Fruit fly (Drosophila melanogaster) whole organism, pupa: ENCODE data around the gene CG32572.

Experiments
- CG14655 ChIP-seq: fragments of 200-800 bp; sonication (Bioruptor generic); optimal IDR thresholded peaks from 3 replicates; lab custom pipeline; 2017; ENCODE audit warnings: mild to moderate bottlenecking, missing biosample characterization, missing genetic modification reagents, missing genetic modification characterization
- CG15710 ChIP-seq: fragments of 200-800 bp; sonication (Bioruptor generic); optimal IDR thresholded peaks from 2 replicates; lab custom pipeline; 2018; ENCODE audit warnings: missing biosample characterization, mild to moderate bottlenecking, missing genetic modification characterization, moderate library complexity
- CG17806 ChIP-seq: fragments of 200-800 bp; sonication (Bioruptor generic); optimal IDR thresholded peaks from 2 replicates; lab custom pipeline; 2018; ENCODE audit warnings: missing biosample characterization, mild to moderate bottlenecking, missing genetic modification characterization, moderate library complexity
- CG32121 ChIP-seq: fragments of 200-800 bp; sonication (Bioruptor generic); IDR thresholded peaks from 2 replicates; pipeline ENCODE4 v1.3.6; 2022; ENCODE audit warnings: missing biosample characterization, missing genetic modification characterization
- CG34367 ChIP-seq: fragments of 200-800 bp; sonication (Bioruptor generic); optimal IDR thresholded peaks from 2 replicates; lab custom pipeline; 2018; ENCODE audit warnings: missing biosample characterization, mild to moderate bottlenecking, missing genetic modification characterization
- CG4496 ChIP-seq: fragments of 200-800 bp; sonication (Bioruptor generic); IDR thresholded peaks from 3 replicates; pipeline ENCODE4 v1.3.6; 2022; ENCODE audit warnings: missing biosample characterization, missing genetic modification characterization
- CG8159 ChIP-seq: fragments of 200-800 bp; sonication (Bioruptor generic); optimal IDR thresholded peaks from 3 replicates; lab custom pipeline; 2018; ENCODE audit warnings: missing biosample characterization, mild to moderate bottlenecking, missing genetic modification characterization, moderate library complexity
- CG9948 ChIP-seq: fragments of 200-800 bp; sonication (Bioruptor generic); optimal IDR thresholded peaks from 2 replicates; lab custom pipeline; 2018; ENCODE audit warnings: missing biosample characterization, mild to moderate bottlenecking, missing genetic modification characterization, moderate library complexity
- D1 ChIP-seq: fragments of 200-800 bp; sonication (Bioruptor generic); optimal IDR thresholded peaks from 2 replicates; lab custom pipeline; 2018; ENCODE audit warnings: missing biosample characterization, mild to moderate bottlenecking, missing genetic modification characterization, moderate library complexity
- EcR ChIP-seq: fragments of 200-800 bp; sonication (Bioruptor generic); optimal IDR thresholded peaks from 3 replicates; lab custom pipeline; 2019; ENCODE audit warnings: missing biosample characterization, missing genetic modification characterization, mild to moderate bottlenecking, moderate library complexity, missing genetic modification reagents
- Snoo ChIP-seq: fragments of 200-800 bp; sonication (Bioruptor generic); optimal IDR thresholded peaks from 3 replicates; lab custom pipeline; 2017; ENCODE audit warnings: missing biosample characterization, mild to moderate bottlenecking, missing genetic modification characterization, inconsistent platforms
- gl ChIP-seq: fragments of 200-800 bp; sonication (Bioruptor generic); optimal IDR thresholded peaks from 2 replicates; lab custom pipeline; 2018; ENCODE audit warnings: missing biosample characterization, mild to moderate bottlenecking, missing genetic modification characterization

DNA sequence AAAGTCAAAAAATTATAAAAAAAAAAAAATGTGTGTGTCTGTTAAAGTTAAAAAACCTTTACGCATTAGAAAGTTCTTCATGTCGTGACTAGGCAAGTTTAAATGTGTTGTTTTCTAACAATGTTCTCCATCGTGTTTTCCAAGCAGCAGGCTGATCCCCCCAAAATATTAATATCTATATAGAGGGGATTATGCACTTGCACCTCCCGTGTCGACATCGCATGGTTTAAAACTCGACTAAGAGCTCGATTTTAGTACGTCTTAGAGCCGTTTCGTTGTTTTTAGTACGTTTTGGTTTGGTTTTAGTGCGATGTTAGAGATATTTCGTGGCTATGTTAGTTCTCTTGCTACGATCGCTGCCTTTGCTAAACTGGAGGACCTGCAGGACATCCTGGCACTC is 32.1 kb downstream of the CG32572 start:
- TF ChIP-seq D1 (no peak), CG17806 (tag; lab: Kevin White, UChicago) (no peak), CG34367 (tag; lab: Kevin White, UChicago) (no peak), EcR (GFP tag; lab: Kevin White, UChicago) (no peak), Snoo (no peak), CG15710 (tag; lab: Kevin White, UChicago) (no peak), CG32121 (GFP tag; lab: Robert Waterston, UW) (no peak), gl (tag; lab: Kevin White, UChicago) (no peak), CG14655 (GFP tag; lab: Kevin White, UChicago) (no peak), CG4496 (GFP tag; lab: Robert Waterston, UW) (no peak), CG8159 (no peak), CG9948 (tag; lab: Kevin White, UChicago) (no peak)
